Fruit fly (Drosophila melanogaster) whole organism, embryonic: ENCODE measurements around the gene CG13039.

ENCODE experiments used
- Abd-B ChIP-seq: fragments of 200-800 bp; sonication (Bioruptor generic); optimal IDR thresholded peaks from 2 replicates; lab custom pipeline; 2018; ENCODE audit warnings: missing biosample characterization, mild to moderate bottlenecking, missing genetic modification characterization, moderate library complexity
- Ada2b ChIP-seq: fragments of 200-800 bp; sonication (Bioruptor generic); IDR thresholded peaks from 2 replicates; pipeline ENCODE4 v1.3.6; 2022; ENCODE audit warnings: missing biosample characterization, missing genetic modification characterization
- CG11456 ChIP-seq: fragments of 200-800 bp; sonication (Bioruptor generic); IDR thresholded peaks from 3 replicates; pipeline ENCODE4 v1.3.6; 2022; ENCODE audit warnings: missing biosample characterization, missing genetic modification characterization
- CG11723 ChIP-seq: fragments of 200-800 bp; sonication (Bioruptor generic); optimal IDR thresholded peaks from 2 replicates; lab custom pipeline; 2017; ENCODE audit warnings: missing biosample characterization, mild to moderate bottlenecking, missing genetic modification characterization
- CG14441 ChIP-seq: fragments of 200-800 bp; sonication (Bioruptor generic); IDR thresholded peaks from 2 replicates; pipeline ENCODE4 v1.3.6; 2022; ENCODE audit warnings: missing biosample characterization, missing genetic modification characterization
- CG15514 ChIP-seq: fragments of 200-800 bp; sonication (Bioruptor generic); optimal IDR thresholded peaks from 3 replicates; lab custom pipeline; 2017; ENCODE audit warnings: missing biosample characterization, missing genetic modification characterization, mild to moderate bottlenecking, moderate library complexity, missing genetic modification reagents
- CG17612 ChIP-seq: fragments of 200-800 bp; sonication (Bioruptor generic); IDR thresholded peaks from 2 replicates; pipeline ENCODE4 v1.3.6; 2022; ENCODE audit warnings: missing biosample characterization, missing genetic modification characterization
- CG18619 ChIP-seq: fragments of 200-800 bp; sonication (Bioruptor generic); optimal IDR thresholded peaks from 3 replicates; lab custom pipeline; 2017; ENCODE audit warnings: missing biosample characterization, mild to moderate bottlenecking, missing genetic modification characterization
- CG2202 ChIP-seq: fragments of 200-800 bp; sonication (Bioruptor generic); optimal IDR thresholded peaks from 2 replicates; lab custom pipeline; 2018; ENCODE audit warnings: missing biosample characterization, mild to moderate bottlenecking, missing genetic modification characterization
- CG2875 ChIP-seq: fragments of 200-800 bp; sonication (Bioruptor generic); optimal IDR thresholded peaks from 2 replicates; lab custom pipeline; 2017; ENCODE audit warnings: missing biosample characterization, mild to moderate bottlenecking, missing genetic modification characterization, missing genetic modification reagents
- CG31224 ChIP-seq: fragments of 200-800 bp; sonication (Bioruptor generic); IDR thresholded peaks from 2 replicates; pipeline ENCODE4 v1.3.6; 2022; ENCODE audit warnings: missing biosample characterization, missing genetic modification characterization
- CG31388 ChIP-seq: fragments of 200-800 bp; sonication (Bioruptor generic); optimal IDR thresholded peaks from 2 replicates; lab custom pipeline; 2016; ENCODE audit warnings: missing biosample characterization, missing genetic modification characterization
- CG32532 ChIP-seq: fragments of 200-800 bp; sonication (Bioruptor generic); IDR thresholded peaks from 2 replicates; pipeline ENCODE4 v1.3.6; 2022; ENCODE audit warnings: missing biosample characterization, missing genetic modification characterization
- CG43689 ChIP-seq: fragments of 200-800 bp; sonication (Bioruptor generic); IDR thresholded peaks from 2 replicates; pipeline ENCODE4 v1.3.6; 2022; ENCODE audit warnings: missing biosample characterization, missing genetic modification characterization
- CG4820 ChIP-seq: fragments of 200-800 bp; sonication (Bioruptor generic); optimal IDR thresholded peaks from 3 replicates; lab custom pipeline; 2016; ENCODE audit warnings: missing biosample characterization, missing genetic modification characterization
- CG6175 ChIP-seq: fragments of 200-800 bp; sonication (Bioruptor generic); IDR thresholded peaks from 3 replicates; pipeline ENCODE4 v1.3.6; 2022; ENCODE audit warnings: missing biosample characterization, missing genetic modification characterization
- CG6654 ChIP-seq: fragments of 200-800 bp; sonication (Bioruptor generic); optimal IDR thresholded peaks from 2 replicates; lab custom pipeline; 2017; ENCODE audit warnings: missing biosample characterization, mild to moderate bottlenecking, missing genetic modification characterization
- CG6813 ChIP-seq: fragments of 200-800 bp; sonication (Bioruptor generic); optimal IDR thresholded peaks from 2 replicates; lab custom pipeline; 2017; ENCODE audit warnings: missing biosample characterization, missing genetic modification characterization, mild to moderate bottlenecking, moderate library complexity, missing genetic modification reagents
- CG8281 ChIP-seq: fragments of 200-800 bp; sonication (Bioruptor generic); optimal IDR thresholded peaks from 2 replicates; lab custom pipeline; 2018; ENCODE audit warnings: missing biosample characterization, mild to moderate bottlenecking, missing genetic modification characterization, moderate library complexity
- CG8290 ChIP-seq, 3 experiments: fragments of 200-800 bp; sonication (Bioruptor generic); optimal IDR thresholded peaks; 2 replicates each; lab custom pipeline; 2016 to 2019; ENCODE audit warnings: missing biosample characterization in 3 of 3, missing genetic modification characterization in 3 of 3, mild to moderate bottlenecking in 2 of 3, moderate library complexity in 1 of 3
- D19B ChIP-seq: fragments of 200-800 bp; sonication (Bioruptor generic); optimal IDR thresholded peaks from 2 replicates; lab custom pipeline; 2017; ENCODE audit warnings: missing biosample characterization, mild to moderate bottlenecking, missing genetic modification characterization
- ERR ChIP-seq: fragments of 200-800 bp; sonication (Bioruptor generic); optimal IDR thresholded peaks from 2 replicates; lab custom pipeline; 2016; ENCODE audit warnings: missing biosample characterization, missing genetic modification characterization
- Gsc ChIP-seq: fragments of 200-800 bp; sonication (Bioruptor generic); IDR thresholded peaks from 2 replicates; pipeline ENCODE4 v1.3.6; 2022; ENCODE audit warnings: missing biosample characterization, missing genetic modification characterization
- HmgZ ChIP-seq: fragments of 200-800 bp; sonication (Bioruptor generic); optimal IDR thresholded peaks from 2 replicates; lab custom pipeline; 2018; ENCODE audit warnings: missing biosample characterization, mild to moderate bottlenecking, missing genetic modification characterization
- Med ChIP-seq: fragments of 200-800 bp; sonication (Bioruptor generic); peaks from one replicate; lab custom pipeline; 2016; ENCODE audit warnings: missing biosample characterization, missing genetic modification characterization, mild to moderate bottlenecking, inconsistent platforms, moderate library complexity
- Mes4 ChIP-seq: fragments of 200-800 bp; sonication (Bioruptor generic); optimal IDR thresholded peaks from 2 replicates; lab custom pipeline; 2016; ENCODE audit warnings: missing biosample characterization, missing genetic modification characterization
- Mrtf ChIP-seq: fragments of 200-800 bp; sonication (Bioruptor generic); IDR thresholded peaks from 3 replicates; pipeline ENCODE4 v1.3.6; 2022; ENCODE audit warnings: missing biosample characterization, missing genetic modification characterization
- NFAT ChIP-seq: fragments of 200-800 bp; sonication (Bioruptor generic); IDR thresholded peaks from 2 replicates; pipeline ENCODE4 v1.3.6; 2022; ENCODE audit warnings: missing biosample characterization, missing genetic modification characterization
- Neu2 ChIP-seq: fragments of 200-800 bp; sonication (Bioruptor generic); optimal IDR thresholded peaks from 3 replicates; lab custom pipeline; 2016; ENCODE audit warnings: missing biosample characterization, missing genetic modification characterization, borderline replicate concordance
- Rfx ChIP-seq: fragments of 200-800 bp; sonication (Bioruptor generic); IDR thresholded peaks from 2 replicates; pipeline ENCODE4 v1.3.6; 2022; ENCODE audit warnings: missing biosample characterization, missing genetic modification characterization
- TFAM ChIP-seq: fragments of 200-800 bp; sonication (Bioruptor generic); optimal IDR thresholded peaks from 2 replicates; lab custom pipeline; 2017; ENCODE audit warnings: missing biosample characterization, missing genetic modification characterization, inconsistent platforms
- ase ChIP-seq: fragments of 200-800 bp; sonication (Bioruptor generic); IDR thresholded peaks from 3 replicates; pipeline ENCODE4 v1.3.6; 2022; ENCODE audit warnings: missing biosample characterization, missing genetic modification characterization
- bowl ChIP-seq: fragments of 200-800 bp; sonication (Bioruptor generic); IDR thresholded peaks from 2 replicates; pipeline ENCODE4 v1.3.6; 2022; ENCODE audit warnings: missing biosample characterization, missing genetic modification characterization
- bsh ChIP-seq, 2 experiments: fragments of 200-800 bp; sonication (Bioruptor generic); optimal IDR thresholded peaks; 2 replicates each; lab custom pipeline; 2017 to 2018; ENCODE audit warnings: mild to moderate bottlenecking in 2 of 2, missing biosample characterization in 2 of 2, missing genetic modification characterization in 2 of 2, moderate library complexity in 1 of 2
- ci ChIP-seq: fragments of 200-800 bp; sonication (Bioruptor generic); IDR thresholded peaks from 3 replicates; pipeline ENCODE4 v1.3.6; 2022; ENCODE audit warnings: missing biosample characterization, missing genetic modification characterization
- dan ChIP-seq: fragments of 200-800 bp; sonication (Bioruptor generic); IDR thresholded peaks from 2 replicates; pipeline ENCODE4 v1.3.6; 2022; ENCODE audit warnings: missing biosample characterization, missing genetic modification characterization
- grau ChIP-seq: fragments of 200-800 bp; optimal IDR thresholded peaks from 3 replicates; lab custom pipeline; 2019; ENCODE audit warnings: missing biosample characterization, mild to moderate bottlenecking, missing genetic modification characterization, moderate library complexity
- gsb ChIP-seq: fragments of 200-800 bp; sonication (Bioruptor generic); IDR thresholded peaks from 2 replicates; pipeline ENCODE4 v1.3.6; 2022; ENCODE audit warnings: missing biosample characterization, missing genetic modification characterization
- lmd ChIP-seq: fragments of 200-800 bp; sonication (Bioruptor generic); IDR thresholded peaks from 2 replicates; pipeline ENCODE4 v1.3.6; 2022; ENCODE audit warnings: missing biosample characterization, missing genetic modification characterization
- pan ChIP-seq, 4 experiments: fragments of >200 bp in 3 of 4; fragments of 200-800 bp in 1 of 4; sonication (Bioruptor generic) in 1 of 4; optimal IDR thresholded peaks in 3 of 4; IDR thresholded peaks in 1 of 4; 2 replicates each; pipeline versions ENCODE4 v1.3.6 to Lab custom; 2017 to 2022; ENCODE audit warnings: missing biosample characterization in 2 of 4, missing genetic modification characterization in 2 of 4, mixed read lengths in 1 of 4
- prd ChIP-seq, 3 experiments: fragments of >200 bp in 2 of 3; fragments of 200-800 bp in 1 of 3; sonication (Bioruptor generic) in 1 of 3; optimal IDR thresholded peaks in 2 of 3; IDR thresholded peaks in 1 of 3; 2 replicates in 2 of 3; 3 replicates in 1 of 3; pipeline versions ENCODE4 v1.3.6 to Lab custom; 2017 to 2022; ENCODE audit warnings: missing biosample characterization in 1 of 3, missing genetic modification characterization in 1 of 3
- sd ChIP-seq: fragments of 200-800 bp; sonication (Bioruptor generic); optimal IDR thresholded peaks from 3 replicates; lab custom pipeline; 2018; ENCODE audit warnings: missing biosample characterization, mild to moderate bottlenecking, missing genetic modification characterization, moderate library complexity
- shn ChIP-seq: fragments of 200-800 bp; sonication (Bioruptor generic); optimal IDR thresholded peaks from 3 replicates; lab custom pipeline; 2016; ENCODE audit warnings: missing biosample characterization, missing genetic modification characterization
- sqz ChIP-seq: fragments of 200-800 bp; sonication (Bioruptor generic); optimal IDR thresholded peaks from 3 replicates; lab custom pipeline; 2018; ENCODE audit warnings: missing biosample characterization, mild to moderate bottlenecking, missing genetic modification characterization
- tgo ChIP-seq: fragments of 200-800 bp; sonication (Bioruptor generic); IDR thresholded peaks from 3 replicates; pipeline ENCODE4 v1.3.6; 2022; ENCODE audit warnings: missing biosample characterization, missing genetic modification characterization
- tup ChIP-seq: fragments of 200-800 bp; sonication (Bioruptor generic); optimal IDR thresholded peaks from 2 replicates; lab custom pipeline; 2016; ENCODE audit warnings: missing biosample characterization, mild to moderate bottlenecking, missing genetic modification characterization, moderate library complexity
- wor ChIP-seq: fragments of 200-800 bp; sonication (Bioruptor generic); IDR thresholded peaks from 2 replicates; pipeline ENCODE4 v1.3.6; 2022; ENCODE audit warnings: missing biosample characterization, missing genetic modification characterization

Gene CG13039

DNA sequence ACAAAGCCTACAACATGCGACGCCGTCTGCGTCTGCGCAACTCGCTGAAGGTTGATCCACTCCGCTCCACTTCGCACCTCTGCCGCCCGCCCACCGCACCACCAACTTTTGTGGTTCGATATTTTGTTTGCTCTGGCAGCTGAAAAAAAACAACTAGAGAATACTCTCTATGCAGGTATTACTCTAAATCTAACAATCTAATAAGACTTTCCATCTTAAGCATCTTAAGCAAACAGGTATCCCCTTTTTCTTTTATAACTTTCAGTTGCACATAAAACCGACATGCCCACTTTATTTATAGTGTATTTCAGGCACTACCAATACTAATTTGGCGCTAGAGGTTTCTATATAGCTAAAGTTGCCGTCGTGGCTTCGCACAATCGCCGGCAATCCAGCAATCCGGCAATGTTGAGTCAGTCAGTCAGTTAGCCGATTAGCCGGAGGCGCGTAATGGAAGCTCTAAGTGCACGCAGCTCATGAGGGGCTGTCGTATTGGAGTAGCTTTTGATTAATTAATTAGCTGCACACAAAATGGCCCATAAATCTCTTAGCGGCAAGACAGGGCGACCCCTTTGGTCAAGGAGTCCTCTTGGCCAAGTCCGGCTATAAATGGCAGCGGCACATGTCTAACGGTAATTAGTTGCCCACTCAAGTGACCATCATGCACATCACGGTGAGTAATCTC lies 1.8 kb upstream of the CG13039 start, which contains the start of gene CG13058 (continued):
- peak; percentile 51 for TF ChIP-seq CG15514 (GFP tag; lab: Kevin White, UChicago)
- TF ChIP-seq Gsc (GFP tag; lab: Robert Waterston, UW), result no peak
- peak; percentile 41; the same call in 1 of the 2 replicates for TF ChIP-seq wor (GFP tag; lab: Robert Waterston, UW)
- no peak for TF ChIP-seq tup (GFP tag; lab: Kevin White, UChicago)
- TF ChIP-seq CG6813 (GFP tag; lab: Kevin White, UChicago), result no peak
- TF ChIP-seq Abd-B, result peak; percentile 18
- TF ChIP-seq D19B, result no peak
- TF ChIP-seq dan, result no peak
- peak; percentile 79 for TF ChIP-seq CG8281 (tag; lab: Kevin White, UChicago)
- TF ChIP-seq shn, result peak; percentile 4
- TF ChIP-seq prd (optimal IDR thresholded peaks at IDR 0.05; lab: Kevin White, UChicago), result no peak
- TF ChIP-seq prd (GFP tag; IDR thresholded peaks at IDR 0.05; lab: Robert Waterston, UW), result no peak; the same call in 2 of the 3 replicates
- peak; percentile 79 for TF ChIP-seq grau (tag; lab: Kevin White, UChicago)
- peak; percentile 52; the same call in 1 of the 2 replicates for TF ChIP-seq gsb
- peak; percentile 57 for TF ChIP-seq CG4820 (GFP tag; lab: Kevin White, UChicago)
- peak; percentile 24 for TF ChIP-seq CG11723 (GFP tag; lab: Kevin White, UChicago)
- peak in 1 of 2 experiments; percentile 3 for TF ChIP-seq bsh (GFP tag; optimal IDR thresholded peaks at IDR 0.05; lab: Kevin White, UChicago)
- TF ChIP-seq tgo (GFP tag; lab: Robert Waterston, UW), result peak; percentile 52; the same call in 2 of the 3 replicates

DNA sequence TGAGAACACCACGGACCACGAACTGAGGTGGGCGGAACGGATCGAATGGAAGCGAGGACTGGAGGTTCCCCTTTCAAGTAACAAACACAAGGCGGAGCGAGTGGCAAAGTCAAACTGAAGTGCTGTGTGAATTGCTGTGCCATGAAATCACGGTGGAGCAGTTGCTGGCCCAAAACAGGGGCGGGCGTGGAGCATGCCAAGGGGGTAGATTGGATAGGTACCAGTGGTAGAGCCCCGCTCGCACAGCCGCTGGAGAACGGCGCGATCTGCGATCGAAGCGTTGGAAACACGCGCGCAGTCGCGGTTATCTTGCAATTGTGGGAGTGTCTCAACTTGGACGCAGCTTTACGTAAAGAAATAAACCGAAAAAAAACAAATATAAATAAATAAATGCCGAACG lies 1.2 kb upstream of the CG13039 start, which contains the start of gene CG13038:
CG13038 (minus strand) TSS at position 118 of the 400 bp plus-strand sequence.
- peak; percentile 57 for TF ChIP-seq CG14441 (GFP tag; lab: Robert Waterston, UW)
- TF ChIP-seq CG6654 (GFP tag; lab: Kevin White, UChicago), result no peak
- TF ChIP-seq bowl (GFP tag; lab: Robert Waterston, UW), result 0 out of 2 replicates have a peak, but pooled peaks have one; percentile 10
- TF ChIP-seq Med (GFP tag; lab: Kevin White, UChicago), result peak; percentile 34
- no peak for TF ChIP-seq Ada2b (GFP tag; lab: Robert Waterston, UW)
- TF ChIP-seq sd, result peak; percentile 26
- 0 out of 3 replicates have a peak, but pooled peaks have one; percentile 29 for TF ChIP-seq Mrtf (GFP tag; lab: Robert Waterston, UW)
- TF ChIP-seq Mes4 (GFP tag; lab: Kevin White, UChicago), result no peak
- peak; percentile 48; the same call in 1 of the 2 replicates for TF ChIP-seq Rfx (GFP tag; lab: Robert Waterston, UW)
- peak; percentile 39; the same call in 1 of the 2 replicates for TF ChIP-seq NFAT (GFP tag; lab: Robert Waterston, UW)
- TF ChIP-seq lmd (GFP tag; lab: Robert Waterston, UW), result peak; percentile 13; the same call in 1 of the 2 replicates
- TF ChIP-seq CG18619 (GFP tag; lab: Kevin White, UChicago), result no peak
- no peak for TF ChIP-seq HmgZ (tag; lab: Kevin White, UChicago)
- TF ChIP-seq CG2875 (GFP tag; lab: Kevin White, UChicago), result no peak
- TF ChIP-seq CG43689 (GFP tag; lab: Robert Waterston, UW), result no peak
- 0 out of 3 replicates have a peak, but pooled peaks have one; percentile 19 for TF ChIP-seq ci (GFP tag; lab: Robert Waterston, UW)
- TF ChIP-seq CG17612 (GFP tag; lab: Robert Waterston, UW), result no peak
- 0 out of 3 replicates have a peak, but pooled peaks have one; percentile 24 for TF ChIP-seq CG11456 (GFP tag; lab: Robert Waterston, UW)
- TF ChIP-seq CG6175 (GFP tag; lab: Robert Waterston, UW), result 0 out of 3 replicates have a peak, but pooled peaks have one; percentile 23
- no peak for TF ChIP-seq pan (optimal IDR thresholded peaks at IDR 0.05; lab: Kevin White, UChicago)
- peak in 1 of 2 experiments; percentile 9 for TF ChIP-seq pan (GFP tag; optimal IDR thresholded peaks at IDR 0.05 in 1 of 2, IDR thresholded peaks at IDR 0.05 in 1 of 2)
- no peak for TF ChIP-seq TFAM (GFP tag; lab: Kevin White, UChicago)
- peak; percentile 48 for TF ChIP-seq CG32532 (GFP tag; lab: Robert Waterston, UW)
- TF ChIP-seq CG31224 (GFP tag; lab: Robert Waterston, UW), result no peak
- peak; percentile 6 for TF ChIP-seq sqz (GFP tag; lab: Kevin White, UChicago)
- 0 out of 3 replicates have a peak, but pooled peaks have one; percentile 18 for TF ChIP-seq ase
- no peak for TF ChIP-seq CG31388
- no peak for TF ChIP-seq CG2202 (tag; lab: Kevin White, UChicago)
- TF ChIP-seq ERR, result no peak
- TF ChIP-seq Neu2 (GFP tag; lab: Kevin White, UChicago), result no peak
- no peak for TF ChIP-seq CG8290 (GFP tag; optimal IDR thresholded peaks at IDR 0.05; lab: Kevin White, UChicago)
- peak in 1 of 2 experiments; percentile 40 for TF ChIP-seq CG8290 (tag; optimal IDR thresholded peaks at IDR 0.05; lab: Kevin White, UChicago)
